Fruit fly (Drosophila melanogaster) whole organism, pupa: ENCODE measurements around the gene Osi19.

Source experiments
- CG10348 ChIP-seq: fragments of 200-800 bp; sonication (Bioruptor generic); IDR thresholded peaks from 2 replicates; pipeline ENCODE4 v1.3.6; 2022; ENCODE audit warnings: missing biosample characterization, missing genetic modification characterization
- CG13204 ChIP-seq: fragments of 200-800 bp; sonication (Bioruptor generic); optimal IDR thresholded peaks from 2 replicates; lab custom pipeline; 2018; ENCODE audit warnings: missing biosample characterization, mild to moderate bottlenecking, missing genetic modification characterization, moderate library complexity
- CG15710 ChIP-seq: fragments of 200-800 bp; sonication (Bioruptor generic); optimal IDR thresholded peaks from 2 replicates; lab custom pipeline; 2018; ENCODE audit warnings: missing biosample characterization, mild to moderate bottlenecking, missing genetic modification characterization, moderate library complexity
- CG17806 ChIP-seq: fragments of 200-800 bp; sonication (Bioruptor generic); optimal IDR thresholded peaks from 2 replicates; lab custom pipeline; 2018; ENCODE audit warnings: missing biosample characterization, mild to moderate bottlenecking, missing genetic modification characterization, moderate library complexity
- CG4496 ChIP-seq: fragments of 200-800 bp; sonication (Bioruptor generic); IDR thresholded peaks from 3 replicates; pipeline ENCODE4 v1.3.6; 2022; ENCODE audit warnings: missing biosample characterization, missing genetic modification characterization
- CG8301 ChIP-seq: fragments of 200-800 bp; sonication (Bioruptor generic); optimal IDR thresholded peaks from 2 replicates; lab custom pipeline; 2018; ENCODE audit warnings: missing biosample characterization, mild to moderate bottlenecking, missing genetic modification characterization
- CG9948 ChIP-seq: fragments of 200-800 bp; sonication (Bioruptor generic); optimal IDR thresholded peaks from 2 replicates; lab custom pipeline; 2018; ENCODE audit warnings: missing biosample characterization, mild to moderate bottlenecking, missing genetic modification characterization, moderate library complexity
- D1 ChIP-seq: fragments of 200-800 bp; sonication (Bioruptor generic); optimal IDR thresholded peaks from 2 replicates; lab custom pipeline; 2018; ENCODE audit warnings: missing biosample characterization, mild to moderate bottlenecking, missing genetic modification characterization, moderate library complexity
- EcR ChIP-seq: fragments of 200-800 bp; sonication (Bioruptor generic); optimal IDR thresholded peaks from 3 replicates; lab custom pipeline; 2019; ENCODE audit warnings: missing biosample characterization, missing genetic modification characterization, mild to moderate bottlenecking, moderate library complexity, missing genetic modification reagents
- Ets98B ChIP-seq: fragments of 200-800 bp; sonication (Bioruptor generic); IDR thresholded peaks from 2 replicates; pipeline ENCODE4 v1.3.6; 2022; ENCODE audit warnings: missing biosample characterization, missing genetic modification characterization
- Pif1B ChIP-seq: fragments of 200-800 bp; sonication (Bioruptor generic); optimal IDR thresholded peaks from 3 replicates; lab custom pipeline; 2016; ENCODE audit warnings: missing biosample characterization, missing genetic modification characterization
- Snoo ChIP-seq: fragments of 200-800 bp; sonication (Bioruptor generic); optimal IDR thresholded peaks from 3 replicates; lab custom pipeline; 2017; ENCODE audit warnings: missing biosample characterization, mild to moderate bottlenecking, missing genetic modification characterization, inconsistent platforms
- fd96Ca ChIP-seq: fragments of 200-800 bp; sonication (Bioruptor generic); IDR thresholded peaks from 3 replicates; pipeline ENCODE4 v1.3.6; 2022; ENCODE audit warnings: missing biosample characterization, missing genetic modification characterization
- rn ChIP-seq: fragments of 200-800 bp; sonication (Bioruptor generic); IDR thresholded peaks from 2 replicates; pipeline ENCODE4 v1.3.6; 2022; ENCODE audit warnings: missing biosample characterization, missing genetic modification characterization

DNA sequence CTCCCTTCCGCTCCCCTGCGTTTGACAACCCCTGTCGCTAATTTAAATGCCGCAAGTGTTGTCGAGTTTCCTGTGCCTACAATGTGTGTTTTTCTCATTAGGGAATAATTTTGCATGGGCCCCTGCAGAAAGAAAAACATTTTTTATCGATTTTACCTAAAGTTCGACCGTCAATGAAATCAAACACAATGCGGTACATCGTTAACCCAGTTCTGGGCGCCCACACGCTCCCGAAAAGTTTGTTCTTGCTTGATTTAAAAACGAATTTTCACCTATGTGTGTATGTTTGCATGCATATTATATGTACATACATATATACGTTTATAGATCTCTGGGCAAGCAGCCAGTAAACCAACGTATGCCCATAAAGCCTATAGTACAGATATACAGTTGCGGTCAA, 17.3 kb downstream of the Osi19 start:
- no peak for TF ChIP-seq D1
- TF ChIP-seq CG8301: no peak
- TF ChIP-seq CG15710 (tag; lab: Kevin White, UChicago): no peak
- TF ChIP-seq CG9948 (tag; lab: Kevin White, UChicago): no peak
- TF ChIP-seq CG10348 (GFP tag; lab: Robert Waterston, UW): no peak
- no peak for TF ChIP-seq Ets98B (GFP tag; lab: Robert Waterston, UW)
- TF ChIP-seq fd96Ca (GFP tag; lab: Robert Waterston, UW): no peak
- TF ChIP-seq CG17806 (tag; lab: Kevin White, UChicago): no peak
- no peak for TF ChIP-seq Snoo (tag; lab: Kevin White, UChicago)
- TF ChIP-seq Pif1B (GFP tag; lab: Kevin White, UChicago): no peak
- no peak for TF ChIP-seq rn (GFP tag; lab: Robert Waterston, UW)
- TF ChIP-seq EcR (GFP tag; lab: Kevin White, UChicago): no peak
- no peak for TF ChIP-seq CG4496
- TF ChIP-seq CG13204 (GFP tag; lab: Kevin White, UChicago): no peak
